Worm (Caenorhabditis elegans) whole organism, midembryonic: ENCODE data around the gene F28H7.2.

Source experiments
- flt-1 ChIP-seq: fragments of 200-800 bp; sonication (Bioruptor generic); IDR thresholded peaks from 2 replicates; pipeline ENCODE4 v1.3.6; 2022; ENCODE audit warnings: missing genetic modification characterization, missing compliant biosample characterization
- ztf-29 ChIP-seq: fragments of 200-800 bp; sonication (Bioruptor generic); IDR thresholded peaks from 2 replicates; pipeline ENCODE4 v1.3.6; 2022; ENCODE audit warnings: missing genetic modification reagents, missing genetic modification characterization, missing compliant biosample characterization

DNA sequence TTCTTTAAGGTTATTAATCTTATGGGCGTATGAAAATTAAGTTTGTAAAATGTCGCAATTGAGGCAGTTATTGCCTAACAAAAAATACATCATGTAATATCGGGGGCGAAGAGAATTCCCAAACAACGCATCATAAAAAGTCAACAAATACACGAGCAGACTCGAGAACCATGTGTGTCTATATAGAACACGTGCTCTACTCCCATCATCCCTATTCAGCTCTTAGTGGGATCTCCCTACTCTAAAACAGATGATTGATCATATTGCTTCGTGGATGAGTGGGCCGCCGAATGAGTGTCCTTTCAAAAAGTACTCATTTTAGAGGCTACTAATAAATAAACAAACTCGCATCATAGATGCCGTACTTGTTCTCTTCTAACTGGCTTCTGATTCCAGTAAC is 23.2 kb upstream of the F28H7.2 start:
- TF ChIP-seq flt-1 (GFP tag; lab: Robert Waterston, UW) (no peak), ztf-29 (no peak)
